Worm (Caenorhabditis elegans) whole organism, late embryonic: ENCODE data around the gene Y53G8AM.8.

Source experiments
- ceh-30 ChIP-seq: fragments of 150-350 bp; optimal IDR thresholded peaks from 2 replicates; lab custom pipeline; 2014; ENCODE audit warnings: missing biosample characterization, missing genetic modification characterization
- unc-55 ChIP-seq: sonication (generic microtip); optimal IDR thresholded peaks from 2 replicates; lab custom pipeline; 2017; ENCODE audit warnings: missing biosample characterization, missing genetic modification reagents, missing genetic modification characterization

DNA sequence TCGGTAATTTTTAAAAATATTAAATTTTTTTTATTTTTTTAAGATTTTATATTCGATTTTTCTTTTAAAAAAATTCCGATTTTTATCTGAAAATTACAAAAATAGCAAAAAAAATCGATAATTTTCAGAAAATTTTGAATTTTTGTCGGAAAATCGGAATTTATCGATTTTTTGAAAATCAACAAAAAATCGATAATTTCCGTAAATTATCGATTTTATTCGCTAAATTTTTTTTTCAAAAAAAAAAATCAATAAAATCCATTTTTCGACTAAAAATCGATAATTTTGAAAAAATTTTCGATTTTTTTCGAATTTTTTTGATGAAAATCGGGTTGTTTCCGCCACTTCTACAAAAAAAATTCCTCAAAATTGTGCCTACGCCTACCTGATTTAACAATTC lies 36.1 kb downstream of the Y53G8AM.8 start:
- TF ChIP-seq unc-55 (GFP tag; lab: Kevin White, UChicago) = no peak
- TF ChIP-seq ceh-30 (tag; lab: Kevin White, UChicago) = no peak
